Worm (Caenorhabditis elegans) whole organism, L4 larva: ENCODE results near the gene acr-20.

Experiments used
- D1046.2 ChIP-seq: fragments of 200-800 bp; sonication (Bioruptor generic); IDR thresholded peaks from 2 replicates; pipeline ENCODE4 v1.3.6; 2022; ENCODE audit warnings: missing genetic modification characterization, missing compliant biosample characterization
- F44E2.7 ChIP-seq: fragments of 200-800 bp; sonication (Bioruptor generic); IDR thresholded peaks from 2 replicates; pipeline ENCODE4 v2.1.2; 2022; ENCODE audit warnings: missing genetic modification characterization, missing compliant biosample characterization
- R02D3.7 ChIP-seq: fragments of 150-350 bp; sonication (generic microtip); optimal IDR thresholded peaks from 3 replicates; lab custom pipeline; 2014; ENCODE audit warnings: missing biosample characterization, missing genetic modification characterization
- T20F7.1 ChIP-seq: fragments of 200-800 bp; sonication (Bioruptor generic); optimal IDR thresholded peaks from 2 replicates; lab custom pipeline; 2018; ENCODE audit warnings: mild to moderate bottlenecking, missing genetic modification characterization, missing compliant biosample characterization
- Y75B8A.6 ChIP-seq: fragments of 200-800 bp; sonication (Bioruptor generic); IDR thresholded peaks from 2 replicates; pipeline ENCODE4 v1.3.6; 2022; ENCODE audit warnings: missing genetic modification reagents, missing genetic modification characterization, missing compliant biosample characterization
- aha-1 ChIP-seq: fragments of 150-350 bp; peaks from one replicate; lab custom pipeline; 2014; ENCODE audit warnings: missing biosample characterization, missing genetic modification characterization
- aly-2 ChIP-seq: sonication (generic microtip); optimal IDR thresholded peaks from 2 replicates; lab custom pipeline; 2018; ENCODE audit warnings: missing biosample characterization, missing genetic modification characterization
- ama-1 ChIP-seq: fragments of 150-350 bp; optimal IDR thresholded peaks from 2 replicates; lab custom pipeline; 2014; ENCODE audit warnings: inconsistent platforms, mixed read lengths
- ceh-28 ChIP-seq: fragments of 150-350 bp; optimal IDR thresholded peaks from 2 replicates; lab custom pipeline; 2014; ENCODE audit warnings: missing biosample characterization, missing genetic modification reagents, missing genetic modification characterization
- ceh-32 ChIP-seq: sonication (generic microtip); optimal IDR thresholded peaks from 2 replicates; lab custom pipeline; 2016; ENCODE audit warnings: mild to moderate bottlenecking, missing genetic modification characterization, missing compliant biosample characterization; ENCODE audit not compliant: poor library complexity
- ceh-44 ChIP-seq: fragments of 200-800 bp; sonication (Bioruptor generic); IDR thresholded peaks from 2 replicates; pipeline ENCODE4 v1.3.6; 2022; ENCODE audit warnings: missing genetic modification reagents, missing genetic modification characterization, missing compliant biosample characterization
- ceh-62 ChIP-seq: sonication (generic microtip); optimal IDR thresholded peaks from 2 replicates; lab custom pipeline; 2017; ENCODE audit warnings: missing biosample characterization, missing genetic modification characterization
- ces-1 ChIP-seq: fragments of 150-350 bp; sonication (generic microtip); optimal IDR thresholded peaks from 4 replicates; lab custom pipeline; 2014; ENCODE audit warnings: missing biosample characterization, missing genetic modification reagents, missing genetic modification characterization
- cey-2 ChIP-seq: sonication (generic microtip); optimal IDR thresholded peaks from 3 replicates; lab custom pipeline; 2017; ENCODE audit warnings: missing genetic modification characterization, mild to moderate bottlenecking, missing compliant biosample characterization, antibody characterized with exemption, borderline replicate concordance; ENCODE audit not compliant: insufficient read depth
- ctbp-1 ChIP-seq: fragments of 200-800 bp; sonication (Bioruptor generic); IDR thresholded peaks from 2 replicates; pipeline ENCODE4 v1.3.6; 2022; ENCODE audit warnings: missing genetic modification reagents, missing genetic modification characterization, missing compliant biosample characterization
- daf-12 ChIP-seq: fragments of 150-350 bp; optimal IDR thresholded peaks from 2 replicates; lab custom pipeline; 2014; ENCODE audit warnings: missing biosample characterization, missing genetic modification reagents, missing genetic modification characterization
- dmd-6 ChIP-seq: fragments of 200-800 bp; sonication (Bioruptor generic); IDR thresholded peaks from 2 replicates; pipeline ENCODE4 v1.3.6; 2022; ENCODE audit warnings: missing genetic modification reagents, missing genetic modification characterization, missing compliant biosample characterization
- dmd-9 ChIP-seq: fragments of 200-800 bp; sonication (Bioruptor generic); IDR thresholded peaks from 2 replicates; pipeline ENCODE4 v1.3.6; 2022; ENCODE audit warnings: missing genetic modification reagents, missing genetic modification characterization, missing compliant biosample characterization
- dpl-1 ChIP-seq: fragments of 150-350 bp; optimal IDR thresholded peaks from 2 replicates; lab custom pipeline; 2014; ENCODE audit warnings: missing biosample characterization, missing genetic modification reagents, missing genetic modification characterization
- egl-43 ChIP-seq: fragments of 200-800 bp; sonication (Bioruptor generic); IDR thresholded peaks from 2 replicates; pipeline ENCODE4 v1.3.6; 2022; ENCODE audit warnings: missing genetic modification reagents, missing genetic modification characterization, missing compliant biosample characterization
- fos-1 ChIP-seq: fragments of 150-350 bp; optimal IDR thresholded peaks from 2 replicates; lab custom pipeline; 2014; ENCODE audit warnings: missing biosample characterization, missing genetic modification characterization
- gei-8 ChIP-seq: fragments of 200-800 bp; sonication (Bioruptor generic); optimal IDR thresholded peaks from 2 replicates; lab custom pipeline; 2018; ENCODE audit warnings: mild to moderate bottlenecking, missing genetic modification characterization, missing compliant biosample characterization
- hlh-11 ChIP-seq: fragments of 200-800 bp; sonication (Bioruptor generic); optimal IDR thresholded peaks from 2 replicates; lab custom pipeline; 2018; ENCODE audit warnings: mild to moderate bottlenecking, missing genetic modification characterization, missing compliant biosample characterization
- hlh-30 ChIP-seq: sonication (generic microtip); optimal IDR thresholded peaks from 2 replicates; lab custom pipeline; 2017; ENCODE audit warnings: antibody characterized with exemption, mild to moderate bottlenecking, missing genetic modification characterization, missing compliant biosample characterization; ENCODE audit not compliant: insufficient read depth
- hmg-1.1 ChIP-seq: fragments of 200-800 bp; sonication (Bioruptor generic); IDR thresholded peaks from 2 replicates; pipeline ENCODE4 v1.3.6; 2022; ENCODE audit warnings: missing genetic modification reagents, missing genetic modification characterization, missing compliant biosample characterization
- lim-7 ChIP-seq: fragments of 200-800 bp; sonication (Bioruptor generic); IDR thresholded peaks from 2 replicates; pipeline ENCODE4 v1.3.6; 2022; ENCODE audit warnings: missing genetic modification characterization, missing compliant biosample characterization
- lin-1 ChIP-seq: fragments of 200-800 bp; sonication (Bioruptor generic); IDR thresholded peaks from 2 replicates; pipeline ENCODE4 v1.3.6; 2022; ENCODE audit warnings: missing genetic modification reagents, missing genetic modification characterization, missing compliant biosample characterization
- lin-29 ChIP-seq: fragments of 200-800 bp; sonication (Bioruptor generic); IDR thresholded peaks from 2 replicates; pipeline ENCODE4 v1.3.6; 2022; ENCODE audit warnings: missing genetic modification reagents, missing genetic modification characterization, missing compliant biosample characterization
- lin-39 ChIP-seq: fragments of 150-350 bp; optimal IDR thresholded peaks from 2 replicates; lab custom pipeline; 2014; ENCODE audit warnings: missing biosample characterization, missing genetic modification reagents, missing genetic modification characterization
- lir-3 ChIP-seq: sonication (generic microtip); optimal IDR thresholded peaks from 2 replicates; lab custom pipeline; 2016; ENCODE audit warnings: mild to moderate bottlenecking, missing genetic modification characterization, missing compliant biosample characterization
- madf-5 ChIP-seq, 2 experiments: fragments of 200-800 bp; sonication (Bioruptor generic); IDR thresholded peaks; 2 replicates each; pipeline ENCODE4 v1.3.6; 2022; ENCODE audit warnings: missing compliant biosample characterization in 2 of 2, missing genetic modification characterization in 2 of 2
- madf-9 ChIP-seq: fragments of 200-800 bp; sonication (Bioruptor generic); conservative IDR thresholded peaks from 2 replicates; pipeline ENCODE4 v1.3.6; 2022; ENCODE audit warnings: missing genetic modification reagents, missing genetic modification characterization, missing compliant biosample characterization
- mdl-1 ChIP-seq, 2 experiments: fragments of 150-350 bp in 1 of 2; sonication (generic microtip) in 1 of 2; optimal IDR thresholded peaks; 2 replicates each; lab custom pipeline; 2014 to 2017; ENCODE audit warnings: missing biosample characterization in 2 of 2, missing genetic modification characterization in 2 of 2
- mes-2 ChIP-seq: sonication (generic microtip); optimal IDR thresholded peaks from 2 replicates; lab custom pipeline; 2016; ENCODE audit warnings: missing genotype, mild to moderate bottlenecking, missing genetic modification characterization, missing compliant biosample characterization; ENCODE audit not compliant: poor library complexity, severe bottlenecking
- mxl-2 ChIP-seq: fragments of 200-800 bp; sonication (Bioruptor generic); conservative IDR thresholded peaks from 2 replicates; pipeline ENCODE4 v1.3.6; 2022; ENCODE audit warnings: missing genetic modification reagents, missing genetic modification characterization, missing compliant biosample characterization
- nhr-111 ChIP-seq: fragments of 200-800 bp; sonication (Bioruptor generic); optimal IDR thresholded peaks from 2 replicates; lab custom pipeline; 2018; ENCODE audit warnings: mild to moderate bottlenecking, missing genetic modification characterization, missing compliant biosample characterization
- nhr-25 ChIP-seq: sonication (generic microtip); optimal IDR thresholded peaks from 2 replicates; lab custom pipeline; 2017; ENCODE audit warnings: missing genetic modification characterization, mild to moderate bottlenecking, missing compliant biosample characterization, antibody characterized with exemption, moderate library complexity, borderline replicate concordance; ENCODE audit not compliant: insufficient read depth
- nhr-48 ChIP-seq: sonication (generic microtip); optimal IDR thresholded peaks from 2 replicates; lab custom pipeline; 2016; ENCODE audit warnings: mild to moderate bottlenecking, missing genetic modification characterization, missing compliant biosample characterization
- nhr-76 ChIP-seq: fragments of 150-350 bp; optimal IDR thresholded peaks from 2 replicates; lab custom pipeline; 2014; ENCODE audit warnings: missing biosample characterization, missing genetic modification characterization
- nhr-77 ChIP-seq: fragments of 150-350 bp; optimal IDR thresholded peaks from 2 replicates; lab custom pipeline; 2014; ENCODE audit warnings: missing biosample characterization, missing genetic modification characterization
- pha-4 ChIP-seq, 2 experiments: fragments of 150-350 bp in 1 of 2; fragments of 200-800 bp in 1 of 2; sonication (Bioruptor generic) in 1 of 2; IDR thresholded peaks in 1 of 2; optimal IDR thresholded peaks in 1 of 2; 2 replicates each; pipeline versions ENCODE4 v1.3.6 to Lab custom; 2014 to 2022; ENCODE audit warnings: missing genetic modification characterization in 2 of 2, missing genetic modification reagents in 2 of 2, missing biosample characterization in 1 of 2, missing compliant biosample characterization in 1 of 2
- sdz-12 ChIP-seq: fragments of 200-800 bp; sonication (Bioruptor generic); optimal IDR thresholded peaks from 2 replicates; lab custom pipeline; 2018; ENCODE audit warnings: mild to moderate bottlenecking, missing genetic modification characterization, missing compliant biosample characterization
- set-16 ChIP-seq: fragments of 200-800 bp; sonication (Bioruptor generic); IDR thresholded peaks from 2 replicates; pipeline ENCODE4 v1.3.6; 2022; ENCODE audit warnings: missing genetic modification reagents, missing genetic modification characterization, missing compliant biosample characterization
- skn-1 ChIP-seq: fragments of 150-350 bp; optimal IDR thresholded peaks from 2 replicates; lab custom pipeline; 2014; ENCODE audit warnings: missing biosample characterization, missing genetic modification characterization
- spr-3 ChIP-seq: fragments of 200-800 bp; sonication (Bioruptor generic); optimal IDR thresholded peaks from 2 replicates; lab custom pipeline; 2018; ENCODE audit warnings: mild to moderate bottlenecking, missing genetic modification characterization, missing compliant biosample characterization
- unc-39 ChIP-seq: sonication (generic microtip); optimal IDR thresholded peaks from 2 replicates; lab custom pipeline; 2017; ENCODE audit warnings: missing biosample characterization, missing genetic modification characterization
- unc-62 ChIP-seq, 3 experiments: fragments of 150-350 bp in 1 of 3; sonication (generic microtip); optimal IDR thresholded peaks in 2 of 3; peaks in 1 of 3; 1 replicate in 1 of 3; 2 replicates in 2 of 3; lab custom pipeline; 2014 to 2017; ENCODE audit warnings: missing biosample characterization in 3 of 3, missing genetic modification characterization in 3 of 3, missing genetic modification reagents in 3 of 3, missing genotype in 1 of 3
- vab-7 ChIP-seq: fragments of 200-800 bp; sonication (Bioruptor generic); IDR thresholded peaks from 2 replicates; pipeline ENCODE4 v1.3.6; 2022; ENCODE audit warnings: missing genetic modification reagents, missing genetic modification characterization, missing compliant biosample characterization
- zag-1 ChIP-seq: fragments of 150-350 bp; optimal IDR thresholded peaks from 2 replicates; lab custom pipeline; 2014; ENCODE audit warnings: missing biosample characterization, missing genetic modification characterization
- zip-2 ChIP-seq: fragments of 150-350 bp; optimal IDR thresholded peaks from 2 replicates; lab custom pipeline; 2014; ENCODE audit warnings: missing biosample characterization, missing genetic modification characterization

Gene acr-20

DNA sequence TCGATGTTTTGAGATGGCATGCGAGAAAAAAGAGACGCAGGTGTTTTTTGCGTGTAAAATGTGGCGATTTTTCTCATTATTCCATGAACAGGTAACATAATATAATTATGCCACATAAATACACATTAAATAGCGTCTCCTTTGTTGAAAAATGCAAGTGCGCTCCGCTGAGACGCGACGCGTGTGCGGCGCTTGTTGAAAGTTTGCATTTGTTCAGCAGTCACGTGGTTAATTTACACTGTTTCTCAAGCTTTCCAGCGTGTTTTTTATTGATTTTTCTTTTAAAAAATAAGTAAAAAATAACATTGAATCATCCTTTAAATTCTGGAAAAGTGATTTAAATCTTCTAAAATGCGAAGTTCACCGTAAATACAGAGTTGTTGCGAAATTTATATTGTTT, 21.9 kb upstream of the acr-20 start (continued):
- TF ChIP-seq lin-29 (no peak), daf-12 (tag; lab: Kevin White, UChicago) (no peak), unc-39 (tag; lab: Kevin White, UChicago) (no peak), dmd-6 (peak; percentile 63), ces-1 (peak; percentile 55), mes-2 (tag; lab: Kevin White, UChicago) (peak; percentile 99), ceh-28 (tag; lab: Kevin White, UChicago) (peak; percentile 19), set-16 (GFP tag; lab: Robert Waterston, UW) (no peak), T20F7.1 (GFP tag; lab: Kevin White, UChicago) (no peak), spr-3 (no peak), ama-1 (lab: Kevin White, UChicago) (peak; percentile 39), dpl-1 (GFP tag; lab: Kevin White, UChicago) (peak; percentile 83), gei-8 (GFP tag; lab: Kevin White, UChicago) (no peak), Y75B8A.6 (no peak), egl-43 (GFP tag; lab: Robert Waterston, UW) (no peak), unc-62 (GFP tag; optimal IDR thresholded peaks at IDR 0.05 in 1 of 2; lab: Kevin White, UChicago) (no peak), unc-62 (tag; optimal IDR thresholded peaks at IDR 0.05; lab: Kevin White, UChicago) (no peak), lin-1 (GFP tag; lab: Robert Waterston, UW) (no peak), nhr-77 (tag; lab: Kevin White, UChicago) (peak; percentile 99), hlh-30 (tag; lab: Kevin White, UChicago) (peak; percentile 99), lin-39 (tag; lab: Kevin White, UChicago) (no peak), zag-1 (no peak), ceh-32 (no peak), zip-2 (tag; lab: Kevin White, UChicago) (no peak), hlh-11 (tag; lab: Kevin White, UChicago) (peak; percentile 82), madf-5 (GFP tag; IDR thresholded peaks at IDR 0.05; lab: Robert Waterston, UW) (no peak), F44E2.7 (no peak), madf-9 (GFP tag; lab: Robert Waterston, UW) (0 out of 2 replicates have a peak, but pooled peaks have one; percentile 40), mdl-1 (tag; optimal IDR thresholded peaks at IDR 0.05; lab: Kevin White, UChicago) (peak; percentile 79 to 96), hmg-1.1 (GFP tag; lab: Robert Waterston, UW) (peak; percentile 77), nhr-25 (tag; lab: Kevin White, UChicago) (peak; percentile 3), nhr-76 (tag; lab: Kevin White, UChicago) (no peak), ctbp-1 (no peak), dmd-9 (GFP tag; lab: Robert Waterston, UW) (no peak), R02D3.7 (tag; lab: Kevin White, UChicago) (peak; percentile 8), aly-2 (tag; lab: Kevin White, UChicago) (no peak), skn-1 (tag; lab: Kevin White, UChicago) (no peak), fos-1 (no peak), aha-1 (peak; percentile 97), nhr-111 (GFP tag; lab: Kevin White, UChicago) (no peak), lim-7 (no peak), pha-4 (GFP tag; IDR thresholded peaks at IDR 0.05; lab: Robert Waterston, UW) (peak; percentile 47; the same call in 1 of the 2 replicates), pha-4 (tag; optimal IDR thresholded peaks at IDR 0.05; lab: Kevin White, UChicago) (no peak), vab-7 (GFP tag; lab: Robert Waterston, UW) (no peak), ceh-44 (GFP tag; lab: Robert Waterston, UW) (no peak), ceh-62 (tag; lab: Kevin White, UChicago) (no peak), nhr-48 (peak; percentile 30), lir-3 (no peak), D1046.2 (GFP tag; lab: Robert Waterston, UW) (no peak), sdz-12 (GFP tag; lab: Kevin White, UChicago) (no peak), cey-2 (tag; lab: Kevin White, UChicago) (no peak), mxl-2 (GFP tag; lab: Robert Waterston, UW) (no peak)
